Worm (Caenorhabditis elegans) whole organism, mixed stage, embryonic: Measurements from ENCODE around the gene rig-1.

Experiments
- M03D4.4 ChIP-seq: sonication (generic microtip); optimal IDR thresholded peaks from 2 replicates; lab custom pipeline; 2017; ENCODE audit warnings: mild to moderate bottlenecking, missing genetic modification characterization, missing compliant biosample characterization
- blmp-1 ChIP-seq: fragments of 150-350 bp; optimal IDR thresholded peaks from 2 replicates; lab custom pipeline; 2014; ENCODE audit warnings: missing biosample characterization, missing genetic modification characterization
- ceh-39 ChIP-seq: fragments of 150-350 bp; optimal IDR thresholded peaks from 2 replicates; lab custom pipeline; 2014; ENCODE audit warnings: missing biosample characterization, missing genetic modification characterization
- ceh-43 ChIP-seq: fragments of 200-800 bp; sonication (Bioruptor generic); optimal IDR thresholded peaks from 2 replicates; lab custom pipeline; 2018; ENCODE audit warnings: mild to moderate bottlenecking, missing genetic modification characterization, moderate library complexity, missing compliant biosample characterization
- ces-1 ChIP-seq: fragments of 150-350 bp; optimal IDR thresholded peaks from 2 replicates; lab custom pipeline; 2014; ENCODE audit warnings: missing biosample characterization, missing genetic modification reagents, missing genetic modification characterization
- cnd-1 ChIP-seq: fragments of 200-800 bp; sonication (Bioruptor generic); optimal IDR thresholded peaks from 2 replicates; lab custom pipeline; 2018; ENCODE audit warnings: mild to moderate bottlenecking, missing genetic modification characterization, missing compliant biosample characterization
- drap-1 ChIP-seq: fragments of 200-800 bp; sonication (Bioruptor generic); optimal IDR thresholded peaks from 3 replicates; lab custom pipeline; 2018; ENCODE audit warnings: mild to moderate bottlenecking, missing genetic modification characterization, missing compliant biosample characterization
- elt-1 ChIP-seq: sonication (generic microtip); optimal IDR thresholded peaks from 2 replicates; lab custom pipeline; 2017; ENCODE audit warnings: missing genetic modification characterization, mild to moderate bottlenecking, missing compliant biosample characterization, antibody characterized with exemption, moderate library complexity, borderline replicate concordance; ENCODE audit not compliant: insufficient read depth
- elt-3 ChIP-seq: fragments of 150-350 bp; optimal IDR thresholded peaks from 2 replicates; lab custom pipeline; 2014; ENCODE audit warnings: missing biosample characterization, missing genetic modification characterization
- flh-1 ChIP-seq: fragments of 200-800 bp; sonication (Bioruptor generic); optimal IDR thresholded peaks from 2 replicates; lab custom pipeline; 2018; ENCODE audit warnings: mild to moderate bottlenecking, missing genetic modification characterization, moderate library complexity, missing compliant biosample characterization
- ham-2 ChIP-seq: fragments of 200-800 bp; sonication (Bioruptor generic); optimal IDR thresholded peaks from 2 replicates; lab custom pipeline; 2018; ENCODE audit warnings: mild to moderate bottlenecking, missing genetic modification characterization, missing compliant biosample characterization
- hlh-1 ChIP-seq: fragments of 150-350 bp; optimal IDR thresholded peaks from 2 replicates; lab custom pipeline; 2014; ENCODE audit warnings: missing biosample characterization, missing genetic modification reagents, missing genetic modification characterization
- lin-13 ChIP-seq: fragments of 150-350 bp; optimal IDR thresholded peaks from 2 replicates; lab custom pipeline; 2014; ENCODE audit warnings: missing biosample characterization, missing genetic modification characterization
- lin-32 ChIP-seq: fragments of 200-800 bp; sonication (Bioruptor generic); optimal IDR thresholded peaks from 2 replicates; lab custom pipeline; 2018; ENCODE audit warnings: mild to moderate bottlenecking, missing genetic modification characterization, missing compliant biosample characterization
- mep-1 ChIP-seq: fragments of 150-350 bp; optimal IDR thresholded peaks from 2 replicates; lab custom pipeline; 2017; ENCODE audit warnings: missing biosample characterization, missing genetic modification reagents, missing genetic modification characterization, inconsistent platforms
- nhr-12 ChIP-seq: fragments of 150-350 bp; optimal IDR thresholded peaks from 2 replicates; lab custom pipeline; 2014; ENCODE audit warnings: missing biosample characterization, missing genetic modification characterization
- nhr-2 ChIP-seq: fragments of 150-350 bp; optimal IDR thresholded peaks from 2 replicates; lab custom pipeline; 2014; ENCODE audit warnings: missing biosample characterization, missing genetic modification characterization
- nhr-237 ChIP-seq: fragments of 150-350 bp; optimal IDR thresholded peaks from 2 replicates; lab custom pipeline; 2014; ENCODE audit warnings: missing biosample characterization, missing genetic modification characterization
- nhr-28 ChIP-seq: fragments of 150-350 bp; optimal IDR thresholded peaks from 2 replicates; lab custom pipeline; 2014; ENCODE audit warnings: missing biosample characterization, missing genetic modification characterization
- nhr-76 ChIP-seq: sonication (generic microtip); optimal IDR thresholded peaks from 2 replicates; lab custom pipeline; 2017; ENCODE audit warnings: missing biosample characterization, missing genetic modification characterization
- pha-4 ChIP-seq: fragments of 150-350 bp; optimal IDR thresholded peaks from 2 replicates; lab custom pipeline; 2018; ENCODE audit warnings: missing biosample characterization, missing genetic modification reagents, missing genetic modification characterization
- sem-2 ChIP-seq: fragments of 200-800 bp; sonication (Bioruptor generic); optimal IDR thresholded peaks from 2 replicates; lab custom pipeline; 2018; ENCODE audit warnings: mild to moderate bottlenecking, missing genetic modification characterization, missing compliant biosample characterization
- snpc-4 ChIP-seq: fragments of 150-350 bp; optimal IDR thresholded peaks from 2 replicates; lab custom pipeline; 2014; ENCODE audit warnings: missing biosample characterization, missing genetic modification characterization
- sptf-1 ChIP-seq: sonication (generic microtip); optimal IDR thresholded peaks from 2 replicates; lab custom pipeline; 2017; ENCODE audit warnings: mild to moderate bottlenecking, missing genetic modification characterization, moderate library complexity, missing compliant biosample characterization
- tbx-8 ChIP-seq: fragments of 200-800 bp; sonication (Bioruptor generic); optimal IDR thresholded peaks from 2 replicates; lab custom pipeline; 2018; ENCODE audit warnings: mild to moderate bottlenecking, missing genetic modification characterization, moderate library complexity, missing compliant biosample characterization
- unc-120 ChIP-seq: sonication (generic microtip); optimal IDR thresholded peaks from 2 replicates; lab custom pipeline; 2017; ENCODE audit warnings: missing genetic modification characterization, missing compliant biosample characterization; ENCODE audit not compliant: poor library complexity, severe bottlenecking
- unc-39 ChIP-seq: fragments of 150-350 bp; optimal IDR thresholded peaks from 2 replicates; lab custom pipeline; 2014; ENCODE audit warnings: missing biosample characterization, missing genetic modification characterization
- unc-62 ChIP-seq: fragments of 150-350 bp; optimal IDR thresholded peaks from 2 replicates; lab custom pipeline; 2014; ENCODE audit warnings: missing biosample characterization, missing genetic modification reagents, missing genetic modification characterization
- zip-8 ChIP-seq: fragments of 150-350 bp; optimal IDR thresholded peaks from 2 replicates; lab custom pipeline; 2014; ENCODE audit warnings: missing biosample characterization, missing genetic modification characterization
- ztf-11 ChIP-seq: fragments of 150-350 bp; optimal IDR thresholded peaks from 2 replicates; lab custom pipeline; 2014; ENCODE audit warnings: missing biosample characterization, missing genetic modification characterization

Gene rig-1

ce11 chrX:8718153-8718552 lies 57.7 kb downstream of the rig-1 start:
- TF ChIP-seq nhr-2 (tag; lab: Kevin White, UChicago) (no peak), ztf-11 (tag; lab: Kevin White, UChicago) (no peak), lin-32 (GFP tag; lab: Kevin White, UChicago) (no peak), elt-1 (tag; lab: Kevin White, UChicago) (no peak), ceh-39 (no peak), pha-4 (no peak), M03D4.4 (tag; lab: Kevin White, UChicago) (no peak), snpc-4 (tag; lab: Kevin White, UChicago) (no peak), unc-120 (no peak), elt-3 (tag; lab: Kevin White, UChicago) (no peak), cnd-1 (tag; lab: Kevin White, UChicago) (no peak), blmp-1 (tag; lab: Kevin White, UChicago) (no peak), mep-1 (tag; lab: Kevin White, UChicago) (no peak), ham-2 (GFP tag; lab: Kevin White, UChicago) (no peak), ceh-43 (GFP tag; lab: Kevin White, UChicago) (no peak), sem-2 (GFP tag; lab: Kevin White, UChicago) (no peak), nhr-12 (tag; lab: Kevin White, UChicago) (no peak), tbx-8 (no peak)

DNA sequence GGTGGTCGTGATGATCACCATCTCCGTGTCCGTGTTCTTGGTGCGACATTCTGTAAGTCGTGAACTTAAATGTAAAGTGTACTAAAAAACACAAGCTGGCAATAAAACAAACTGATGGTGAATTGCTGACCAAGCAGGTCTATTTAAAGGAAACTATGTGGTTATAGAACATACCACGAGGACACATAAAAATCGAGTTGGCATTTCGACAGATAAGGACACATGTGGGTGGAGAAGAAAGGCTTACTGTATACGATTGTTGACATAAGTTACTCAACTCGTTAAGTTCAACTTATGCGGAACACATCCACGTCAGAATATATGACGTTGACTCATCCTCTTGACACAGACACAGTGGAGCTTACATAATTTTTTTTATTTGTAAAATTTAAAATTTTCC lies 58.4 kb downstream of the rig-1 start, which contains the start of gene F53A9.8:
Gene F53A9.8, minus strand, starts transcription at position 49 of the 400 bp plus-strand sequence.
- no peak for TF ChIP-seq flh-1 (GFP tag; lab: Kevin White, UChicago)
- no peak for TF ChIP-seq elt-3 (tag; lab: Kevin White, UChicago)
- no peak for TF ChIP-seq blmp-1 (tag; lab: Kevin White, UChicago)
- no peak for TF ChIP-seq zip-8 (tag; lab: Kevin White, UChicago)
- TF ChIP-seq elt-1 (tag; lab: Kevin White, UChicago): no peak

DNA sequence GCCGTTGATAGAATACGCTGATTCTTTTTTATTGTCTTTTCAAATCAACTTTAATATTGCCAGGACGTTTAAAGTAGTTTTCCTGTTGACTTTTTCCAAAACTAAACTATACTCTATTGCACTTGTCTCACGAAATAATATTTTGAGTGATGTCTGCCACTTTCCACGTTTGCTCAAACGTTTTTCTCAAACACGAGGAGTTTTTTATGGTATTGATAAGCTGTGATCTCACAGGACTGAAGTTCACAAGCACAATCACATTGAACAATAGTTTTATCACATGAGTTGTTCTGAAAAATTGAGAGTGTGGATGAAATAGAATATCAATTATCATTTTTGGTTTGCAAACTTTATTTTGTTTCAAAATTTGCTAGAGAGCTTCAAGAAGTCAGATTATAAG lies 59.5 kb downstream of the rig-1 start:
- TF ChIP-seq sptf-1 (no peak), nhr-2 (tag; lab: Kevin White, UChicago) (no peak), M03D4.4 (tag; lab: Kevin White, UChicago) (no peak), ham-2 (GFP tag; lab: Kevin White, UChicago) (no peak), unc-39 (no peak), pha-4 (no peak), elt-3 (tag; lab: Kevin White, UChicago) (no peak), cnd-1 (tag; lab: Kevin White, UChicago) (no peak), nhr-12 (tag; lab: Kevin White, UChicago) (no peak), unc-120 (no peak), ceh-43 (GFP tag; lab: Kevin White, UChicago) (no peak), sem-2 (GFP tag; lab: Kevin White, UChicago) (no peak), nhr-237 (tag; lab: Kevin White, UChicago) (no peak), drap-1 (GFP tag; lab: Kevin White, UChicago) (no peak), lin-32 (GFP tag; lab: Kevin White, UChicago) (no peak)
- TF ChIP-seq, all 35 proteins: peak for 0

- TF ChIP-seq sptf-1: no peak
- no peak for TF ChIP-seq elt-1 (tag; lab: Kevin White, UChicago)
- TF ChIP-seq nhr-12 (tag; lab: Kevin White, UChicago): no peak
- no peak for TF ChIP-seq zip-8 (tag; lab: Kevin White, UChicago)
- TF ChIP-seq nhr-28 (tag; lab: Kevin White, UChicago): no peak
- TF ChIP-seq ceh-39: no peak
- no peak for TF ChIP-seq ceh-43 (GFP tag; lab: Kevin White, UChicago)
- TF ChIP-seq ces-1 (GFP tag; lab: Kevin White, UChicago): no peak
- no peak for TF ChIP-seq ztf-11 (tag; lab: Kevin White, UChicago)
- no peak for TF ChIP-seq nhr-76 (tag; lab: Kevin White, UChicago)
- no peak for TF ChIP-seq M03D4.4 (tag; lab: Kevin White, UChicago)
- no peak for TF ChIP-seq lin-13 (tag; lab: Kevin White, UChicago)
- TF ChIP-seq unc-62 (GFP tag; lab: Kevin White, UChicago): no peak
- no peak for TF ChIP-seq nhr-2 (tag; lab: Kevin White, UChicago)
- no peak for TF ChIP-seq cnd-1 (tag; lab: Kevin White, UChicago)
- TF ChIP-seq lin-32 (GFP tag; lab: Kevin White, UChicago): no peak
- no peak for TF ChIP-seq blmp-1 (tag; lab: Kevin White, UChicago)
- TF ChIP-seq sem-2 (GFP tag; lab: Kevin White, UChicago): no peak
- no peak for TF ChIP-seq hlh-1 (tag; lab: Kevin White, UChicago)
Measured at ce11 chrX:8720658-8721057, 60.2 kb downstream of the rig-1 start, which contains the start of gene F53A9.9. Gene F53A9.9, minus strand, starts transcription at chrX:8720758.
